Worm (Caenorhabditis elegans): ENCODE results near the gene gyf-1.
A peak's percentile ranks its signal among the peaks of the same experiment; 100 is the strongest.

DNA sequence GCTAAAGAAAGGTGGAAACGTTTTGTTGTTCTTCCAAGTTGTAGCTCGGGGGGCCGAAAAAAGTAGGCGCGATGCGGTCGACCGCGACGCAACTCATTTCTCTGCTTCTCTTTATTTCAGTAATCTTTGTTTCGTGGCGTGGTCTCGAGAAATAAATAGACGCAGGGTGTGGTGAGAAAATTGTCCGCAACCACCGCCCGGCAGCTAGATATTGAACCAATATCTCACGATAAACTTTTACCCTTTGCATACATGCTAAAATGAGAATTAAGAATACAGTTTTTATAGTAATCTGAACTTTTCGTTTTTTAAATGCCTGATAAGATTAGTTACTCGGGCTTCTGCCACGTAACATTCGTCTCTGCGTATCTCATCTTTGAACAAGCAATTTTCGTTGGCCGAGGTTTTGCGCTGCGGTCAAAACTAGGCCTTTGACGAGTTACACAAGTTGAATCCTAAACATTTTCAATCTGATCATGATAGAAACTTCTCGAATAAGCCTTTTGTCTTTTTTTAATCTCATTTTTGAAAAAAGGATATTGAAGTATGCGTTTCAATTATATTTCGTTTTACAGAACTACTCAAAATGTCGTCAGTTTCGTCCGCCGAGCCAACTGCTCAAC, at the start of gene gyf-1:
- TF ChIP-seq ama-1 (optimal IDR thresholded peaks at IDR 0.05) (no peak), tbx-2 (tag; optimal IDR thresholded peaks at IDR 0.05) (peak; percentile 70), hlh-15 (tag; optimal IDR thresholded peaks at IDR 0.05) (no peak), hlh-13 (GFP tag; optimal IDR thresholded peaks at IDR 0.05) (no peak), ttx-3 (tag; optimal IDR thresholded peaks at IDR 0.05) (no peak), pag-3 (tag; optimal IDR thresholded peaks at IDR 0.05; ENCODE audit: borderline replicate concordance) (no peak), ets-4 (tag; optimal IDR thresholded peaks at IDR 0.05) (peak; percentile 36), unc-86 (tag; optimal IDR thresholded peaks at IDR 0.05) (no peak), lin-11 (tag; optimal IDR thresholded peaks at IDR 0.05) (no peak), lim-6 (tag; optimal IDR thresholded peaks at IDR 0.05) (no peak)

Measured in whole organism, late embryonic.